Fruit fly (Drosophila melanogaster): Measurements from ENCODE around the gene Pld3.

dm6 chr2L:21197178-21197577, 38.5 kb downstream of the Pld3 start:
- TF ChIP-seq CG8478 (optimal IDR thresholded peaks at IDR 0.05) (no peak), CTCF (optimal IDR thresholded peaks at IDR 0.05) (no peak)
